Fruit fly (Drosophila melanogaster) whole organism, adult: ENCODE results near the gene rno.

Experiments
- CG11617 ChIP-seq: fragments of 200-800 bp; sonication (Bioruptor generic); optimal IDR thresholded peaks from 2 replicates; lab custom pipeline; 2017; ENCODE audit warnings: mild to moderate bottlenecking, missing biosample characterization, missing genetic modification reagents, missing genetic modification characterization
- CG12768 ChIP-seq: fragments of 200-800 bp; sonication (Bioruptor generic); optimal IDR thresholded peaks from 2 replicates; lab custom pipeline; 2017; ENCODE audit warnings: missing biosample characterization, missing genetic modification characterization, mild to moderate bottlenecking, moderate library complexity, missing genetic modification reagents
- CG14711 ChIP-seq: fragments of 200-800 bp; sonication (Bioruptor generic); optimal IDR thresholded peaks from 2 replicates; lab custom pipeline; 2018; ENCODE audit warnings: missing biosample characterization, mild to moderate bottlenecking, missing genetic modification characterization, moderate library complexity
- CG1620 ChIP-seq: fragments of 200-800 bp; sonication (Bioruptor generic); optimal IDR thresholded peaks from 2 replicates; lab custom pipeline; 2016; ENCODE audit warnings: missing biosample characterization, missing genetic modification characterization
- CG5204 ChIP-seq: fragments of 200-800 bp; sonication (Bioruptor generic); optimal IDR thresholded peaks from 2 replicates; lab custom pipeline; 2016; ENCODE audit warnings: missing biosample characterization, missing genetic modification characterization
- Clk ChIP-seq: fragments of 200-800 bp; sonication (Bioruptor generic); optimal IDR thresholded peaks from 2 replicates; lab custom pipeline; 2017; ENCODE audit warnings: missing biosample characterization, missing genetic modification characterization
- Mnt ChIP-seq: fragments of 200-800 bp; sonication (Bioruptor generic); optimal IDR thresholded peaks from 2 replicates; lab custom pipeline; 2016; ENCODE audit warnings: missing biosample characterization, mild to moderate bottlenecking, missing genetic modification characterization
- cic ChIP-seq: fragments of 200-800 bp; sonication (Bioruptor generic); optimal IDR thresholded peaks from 2 replicates; lab custom pipeline; 2017; ENCODE audit warnings: missing biosample characterization, mild to moderate bottlenecking, missing genetic modification characterization, moderate library complexity
- kay ChIP-seq: fragments of 200-800 bp; sonication (Bioruptor generic); peaks from one replicate; lab custom pipeline; 2016; ENCODE audit warnings: missing biosample characterization, missing genetic modification characterization, borderline replicate concordance
- ovo ChIP-seq: fragments of 200-800 bp; sonication (Bioruptor generic); optimal IDR thresholded peaks from 2 replicates; lab custom pipeline; 2016; ENCODE audit warnings: missing biosample characterization, missing genetic modification characterization

DNA sequence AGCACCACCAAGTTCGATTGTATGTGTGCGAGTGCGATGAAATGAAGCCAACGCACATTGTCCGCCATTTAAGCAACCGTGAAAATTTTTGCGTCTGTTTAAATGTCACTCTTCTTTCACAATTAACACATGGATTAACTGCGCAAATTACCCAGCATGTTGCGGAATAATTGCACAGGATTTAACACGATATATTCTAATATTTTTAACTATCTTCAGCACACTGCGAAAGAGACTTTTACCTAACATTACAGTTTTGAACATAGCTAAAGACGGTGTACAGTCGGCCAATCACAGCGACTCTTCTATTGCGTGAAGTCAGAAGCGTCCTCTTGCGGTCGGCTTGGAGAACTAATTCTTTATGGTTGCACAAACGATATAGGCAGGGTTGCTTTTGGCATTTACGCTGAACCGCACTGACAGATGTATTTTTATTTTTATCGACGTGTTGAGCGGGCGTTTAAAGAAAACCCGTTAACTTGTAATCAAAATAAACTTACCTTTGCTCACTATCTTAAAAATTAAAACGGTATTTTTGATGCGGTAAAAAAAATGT lies 47.2 kb upstream of the rno start:
- no peak for TF ChIP-seq kay (GFP tag; lab: Kevin White, UChicago)
- TF ChIP-seq CG14711, result peak; percentile 83
- TF ChIP-seq cic (GFP tag; lab: Kevin White, UChicago), result peak; percentile 22
- peak; percentile 47 for TF ChIP-seq Clk (GFP tag; lab: Kevin White, UChicago)
- peak; percentile 43 for TF ChIP-seq CG11617 (GFP tag; lab: Kevin White, UChicago)
- peak; percentile 37 for TF ChIP-seq ovo (GFP tag; lab: Kevin White, UChicago)
- TF ChIP-seq CG1620 (GFP tag; lab: Kevin White, UChicago), result peak; percentile 54
- TF ChIP-seq CG5204 (GFP tag; lab: Kevin White, UChicago), result no peak
- TF ChIP-seq Mnt (GFP tag; lab: Kevin White, UChicago), result peak; percentile 74
- no peak for TF ChIP-seq CG12768
